Worm (Caenorhabditis elegans): ENCODE measurements around the gene unc-98.

The unc-98 gene

DNA sequence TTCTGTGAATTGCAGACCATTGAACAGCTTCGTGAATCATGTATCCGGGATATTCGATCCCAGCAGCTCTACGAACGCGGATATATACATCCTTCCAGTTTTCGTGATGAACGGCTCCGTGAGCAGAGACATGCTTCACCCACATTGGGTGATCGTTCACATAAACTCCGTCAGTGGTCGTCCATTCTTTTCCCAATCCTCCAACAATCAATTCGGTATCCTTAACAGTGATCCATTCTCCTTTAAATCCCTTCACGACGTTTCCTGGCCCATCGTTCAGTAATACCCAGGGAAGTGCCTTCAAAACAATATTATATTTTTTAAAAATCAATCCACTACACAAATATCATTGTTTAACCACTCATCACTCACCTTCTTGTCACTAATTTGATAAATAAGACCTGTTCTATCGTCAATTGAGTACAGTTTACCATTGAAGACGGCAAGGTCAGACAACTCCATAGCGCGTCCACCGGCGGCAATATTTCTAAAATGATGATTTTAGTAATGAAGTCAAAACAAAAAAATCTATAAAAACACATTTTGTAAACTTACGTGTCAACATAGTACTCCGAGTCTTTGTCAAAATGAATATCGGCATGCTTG is 4.6 kb downstream of the unc-98 start (continued):
- TF ChIP-seq lir-3 (tag; optimal IDR thresholded peaks at IDR 0.05; ENCODE audit: poor library complexity) (no peak), sptf-1 (tag; optimal IDR thresholded peaks at IDR 0.05) (no peak), ces-1 (GFP tag; optimal IDR thresholded peaks at IDR 0.05) (no peak), efl-3 (GFP tag; optimal IDR thresholded peaks at IDR 0.05) (no peak), ceh-63 (GFP tag; optimal IDR thresholded peaks at IDR 0.05) (no peak), isw-1 (GFP tag; IDR thresholded peaks at IDR 0.05) (no peak), lin-13 (GFP tag; optimal IDR thresholded peaks at IDR 0.05) (no peak), ceh-82 (tag; optimal IDR thresholded peaks at IDR 0.05) (no peak), efl-1 (optimal IDR thresholded peaks at IDR 0.05) (no peak), efl-1 (GFP tag; optimal IDR thresholded peaks at IDR 0.05 in 1 of 2) (peak in 1 of 2 experiments; percentile 50), unc-130 (tag; optimal IDR thresholded peaks at IDR 0.05) (no peak), ceh-88 (GFP tag; IDR thresholded peaks at IDR 0.05) (no peak), C34B4.2 (tag; optimal IDR thresholded peaks at IDR 0.05) (no peak), irx-1 (tag; optimal IDR thresholded peaks at IDR 0.05) (no peak), egl-27 (tag; optimal IDR thresholded peaks at IDR 0.05) (no peak), tlp-1 (tag; optimal IDR thresholded peaks at IDR 0.05) (no peak), rnt-1 (tag; optimal IDR thresholded peaks at IDR 0.05) (no peak), hlh-4 (tag; optimal IDR thresholded peaks at IDR 0.05) (no peak), ceh-90 (tag; optimal IDR thresholded peaks at IDR 0.05) (no peak), hpl-2 (GFP tag; optimal IDR thresholded peaks at IDR 0.05) (no peak), fkh-8 (tag; optimal IDR thresholded peaks at IDR 0.05) (no peak), sup-37 (GFP tag; optimal IDR thresholded peaks at IDR 0.05) (no peak), snu-23 (GFP tag; optimal IDR thresholded peaks at IDR 0.05) (peak; percentile 36), ztf-4 (tag; optimal IDR thresholded peaks at IDR 0.05) (no peak), blmp-1 (tag; optimal IDR thresholded peaks at IDR 0.05) (peak; percentile 24), alr-1 (tag; optimal IDR thresholded peaks at IDR 0.05; ENCODE audit: borderline replicate concordance) (no peak), nhr-20 (tag; optimal IDR thresholded peaks at IDR 0.05) (peak; percentile 64), nhr-28 (tag; optimal IDR thresholded peaks at IDR 0.05) (no peak), fkh-4 (tag; optimal IDR thresholded peaks at IDR 0.05; ENCODE audit: borderline replicate concordance) (no peak), dsc-1 (tag; optimal IDR thresholded peaks at IDR 0.05) (no peak), ztf-11 (tag; optimal IDR thresholded peaks at IDR 0.05) (no peak)

DNA sequence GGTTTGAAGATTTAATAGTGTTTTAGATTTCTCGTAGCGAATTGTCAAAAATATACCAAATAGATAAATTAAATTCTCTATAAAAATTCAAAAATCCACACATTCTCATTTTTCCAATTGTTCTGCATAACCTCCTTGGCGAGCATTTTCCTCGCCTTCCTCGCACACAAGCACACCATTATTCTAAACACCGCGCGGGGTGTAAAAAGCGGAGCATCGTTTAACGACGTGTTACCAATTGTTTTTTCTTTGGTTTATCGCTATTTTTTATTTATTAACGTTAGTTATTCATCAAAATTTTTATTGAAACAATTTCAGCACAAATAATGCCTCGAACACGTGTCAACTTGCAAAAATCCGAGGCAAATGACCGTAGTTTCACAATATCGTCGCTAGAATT is 8.4 kb downstream of the unc-98 start, which contains the start of gene vps-52:
vps-52 (plus strand) TSS at position 319 of the 400 bp plus-strand sequence.
- TF ChIP-seq lin-14 (GFP tag; optimal IDR thresholded peaks at IDR 0.05) (peak; percentile 9), nhr-77 (tag; optimal IDR thresholded peaks at IDR 0.05) (no peak), lin-35 (GFP tag; optimal IDR thresholded peaks at IDR 0.05) (peak in 1 of 2 experiments; percentile 18), blmp-1 (tag; optimal IDR thresholded peaks at IDR 0.05) (peak; percentile 31), lsy-2 (tag; optimal IDR thresholded peaks at IDR 0.05) (peak in 1 of 2 experiments; percentile 26), unc-130 (tag; optimal IDR thresholded peaks at IDR 0.05) (peak; percentile 34), C16A3.4 (tag; optimal IDR thresholded peaks at IDR 0.05) (peak; percentile 15), xbp-1 (tag; optimal IDR thresholded peaks at IDR 0.05) (peak; percentile 18), snu-23 (GFP tag; optimal IDR thresholded peaks at IDR 0.05) (peak; percentile 12), nhr-47 (tag; optimal IDR thresholded peaks at IDR 0.05) (no peak), Y116A8C.19 (tag; optimal IDR thresholded peaks at IDR 0.05; ENCODE audit: borderline replicate concordance) (no peak)

DNA sequence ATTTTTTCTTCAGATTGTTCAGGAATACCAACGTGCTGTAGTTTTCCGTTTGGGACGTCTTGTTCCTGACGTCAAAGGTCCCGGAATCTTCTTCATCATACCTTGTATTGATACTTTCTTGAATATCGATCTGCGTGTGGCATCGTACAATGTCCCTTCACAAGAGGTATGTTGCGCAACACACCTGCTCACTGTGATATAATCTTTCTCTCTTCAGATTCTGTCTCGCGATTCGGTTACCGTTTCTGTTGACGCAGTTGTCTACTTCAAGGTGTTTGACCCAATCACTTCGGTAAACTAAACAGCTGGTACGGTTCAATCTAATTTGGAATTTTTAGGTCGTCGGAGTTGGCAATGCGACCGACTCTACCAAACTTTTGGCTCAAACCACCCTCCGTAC is 10.0 kb downstream of the unc-98 start:
- TF ChIP-seq swsn-7 (tag; optimal IDR thresholded peaks at IDR 0.05) (no peak), lin-13 (GFP tag; optimal IDR thresholded peaks at IDR 0.05) (no peak), dpl-1 (GFP tag; optimal IDR thresholded peaks at IDR 0.05) (no peak), dsc-1 (tag; optimal IDR thresholded peaks at IDR 0.05) (no peak), ces-1 (GFP tag; optimal IDR thresholded peaks at IDR 0.05) (no peak), efl-1 (optimal IDR thresholded peaks at IDR 0.05) (no peak), efl-1 (GFP tag; optimal IDR thresholded peaks at IDR 0.05 in 1 of 2) (no peak), zag-1 (tag; optimal IDR thresholded peaks at IDR 0.05) (no peak), unc-98 (GFP tag; IDR thresholded peaks at IDR 0.05) (no peak), skn-1 (tag; optimal IDR thresholded peaks at IDR 0.05) (no peak), hlh-17 (GFP tag; optimal IDR thresholded peaks at IDR 0.05; ENCODE audit: borderline replicate concordance) (no peak), aha-1 (tag; optimal IDR thresholded peaks at IDR 0.05) (no peak), nhr-90 (tag; optimal IDR thresholded peaks at IDR 0.05; ENCODE audit: poor library complexity) (no peak), ama-1 (optimal IDR thresholded peaks at IDR 0.05) (no peak), nhr-11 (tag; optimal IDR thresholded peaks at IDR 0.05) (no peak), ztf-4 (tag; optimal IDR thresholded peaks at IDR 0.05) (no peak), lin-39 (tag; optimal IDR thresholded peaks at IDR 0.05) (no peak), snu-23 (GFP tag; optimal IDR thresholded peaks at IDR 0.05) (no peak), efl-3 (GFP tag; optimal IDR thresholded peaks at IDR 0.05) (no peak)

Data from whole organism, L1 larva.